Worm (Caenorhabditis elegans) whole organism, young adult: Measurements from ENCODE around the gene str-226.

Source experiments
- F49E8.2 ChIP-seq: sonication (generic microtip); optimal IDR thresholded peaks from 3 replicates; lab custom pipeline; 2017; ENCODE audit warnings: missing genetic modification characterization, mild to moderate bottlenecking, missing compliant biosample characterization, antibody characterized with exemption, moderate library complexity; ENCODE audit not compliant: insufficient read depth
- F57A8.1 ChIP-seq: fragments of 200-800 bp; sonication (Bioruptor generic); optimal IDR thresholded peaks from 2 replicates; lab custom pipeline; 2018; ENCODE audit warnings: mild to moderate bottlenecking, missing genetic modification characterization, moderate library complexity, missing compliant biosample characterization
- ama-1 ChIP-seq, 3 experiments: fragments of 150-350 bp in 1 of 3; sonication (generic microtip) in 2 of 3; optimal IDR thresholded peaks; 2 replicates each; lab custom pipeline; 2014 to 2018; ENCODE audit warnings: missing biosample characterization in 2 of 3, missing genetic modification characterization in 2 of 3, missing genetic modification reagents in 2 of 3
- mel-28 ChIP-seq: sonication (generic microtip); optimal IDR thresholded peaks from 2 replicates; lab custom pipeline; 2016; ENCODE audit warnings: borderline replicate concordance, mild to moderate bottlenecking, missing genetic modification characterization, missing compliant biosample characterization
- pha-4 ChIP-seq: fragments of 150-350 bp; sonication (generic microtip); optimal IDR thresholded peaks from 2 replicates; lab custom pipeline; 2014; ENCODE audit warnings: missing biosample characterization, missing genetic modification reagents, missing genetic modification characterization
- snpc-4 ChIP-seq, 5 experiments: fragments of 150-350 bp in 1 of 5; sonication (generic microtip) in 4 of 5; optimal IDR thresholded peaks; 2 replicates each; lab custom pipeline; 2014 to 2018; ENCODE audit warnings: missing genetic modification characterization in 5 of 5, missing biosample characterization in 3 of 5, antibody characterized with exemption in 2 of 5, mild to moderate bottlenecking in 2 of 5, missing compliant biosample characterization in 2 of 5, missing genotype in 2 of 5, moderate library complexity in 2 of 5, missing genetic modification reagents in 1 of 5
- ztf-26 ChIP-seq: sonication (generic microtip); optimal IDR thresholded peaks from 2 replicates; lab custom pipeline; 2017; ENCODE audit warnings: missing genetic modification characterization, missing compliant biosample characterization

DNA sequence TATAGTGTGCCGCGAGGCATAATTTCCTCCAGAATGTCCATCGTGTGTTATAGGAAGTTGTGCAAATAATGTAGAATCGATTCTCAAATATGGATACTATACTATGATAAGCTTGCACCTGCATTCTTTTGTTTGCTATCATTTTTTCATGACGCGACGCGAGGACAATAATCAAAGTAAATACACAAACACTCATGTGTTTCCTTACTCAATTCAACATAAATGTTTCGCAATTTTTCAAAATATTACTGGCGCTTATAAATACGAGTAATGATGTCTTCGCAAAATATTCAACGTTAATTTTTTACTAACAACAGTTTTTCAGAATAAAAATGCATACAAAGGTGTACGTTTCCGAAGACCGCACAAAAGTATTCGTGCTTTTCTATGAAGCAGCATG, 10.8 kb downstream of the str-226 start, which contains the start of gene irg-1:
- TF ChIP-seq F49E8.2 (tag; lab: Kevin White, UChicago) = no peak
- no peak for TF ChIP-seq snpc-4 (GFP tag; optimal IDR thresholded peaks at IDR 0.05; lab: Kevin White, UChicago)
- TF ChIP-seq snpc-4 (tag; optimal IDR thresholded peaks at IDR 0.05; lab: Kevin White, UChicago) = no peak
- TF ChIP-seq ama-1 (optimal IDR thresholded peaks at IDR 0.05; lab: Kevin White, UChicago) = no peak
- no peak for TF ChIP-seq ama-1 (GFP tag; optimal IDR thresholded peaks at IDR 0.05; lab: Kevin White, UChicago)
- no peak for TF ChIP-seq F57A8.1 (GFP tag; lab: Kevin White, UChicago)
- TF ChIP-seq mel-28 (tag; lab: Kevin White, UChicago) = no peak
- no peak for TF ChIP-seq ztf-26
- no peak for TF ChIP-seq pha-4 (tag; lab: Kevin White, UChicago)
